Worm (Caenorhabditis elegans) whole organism, mixed stage, embryonic: ENCODE results near the gene F58G6.3.

ENCODE experiments used
- elt-3 ChIP-seq: fragments of 150-350 bp; optimal IDR thresholded peaks from 2 replicates; lab custom pipeline; 2014; ENCODE audit warnings: missing biosample characterization, missing genetic modification characterization
- lsy-2 ChIP-seq: fragments of 150-350 bp; optimal IDR thresholded peaks from 2 replicates; lab custom pipeline; 2014; ENCODE audit warnings: missing biosample characterization, missing genetic modification characterization
- mep-1 ChIP-seq: fragments of 150-350 bp; optimal IDR thresholded peaks from 2 replicates; lab custom pipeline; 2017; ENCODE audit warnings: missing biosample characterization, missing genetic modification reagents, missing genetic modification characterization, inconsistent platforms
- mls-2 ChIP-seq: sonication (generic microtip); optimal IDR thresholded peaks from 2 replicates; lab custom pipeline; 2016; ENCODE audit warnings: mild to moderate bottlenecking, missing genetic modification characterization, moderate library complexity, missing compliant biosample characterization
- pha-4 ChIP-seq: fragments of 150-350 bp; optimal IDR thresholded peaks from 2 replicates; lab custom pipeline; 2018; ENCODE audit warnings: missing biosample characterization, missing genetic modification reagents, missing genetic modification characterization
- sem-2 ChIP-seq: fragments of 200-800 bp; sonication (Bioruptor generic); optimal IDR thresholded peaks from 2 replicates; lab custom pipeline; 2018; ENCODE audit warnings: mild to moderate bottlenecking, missing genetic modification characterization, missing compliant biosample characterization
- unc-39 ChIP-seq: fragments of 150-350 bp; optimal IDR thresholded peaks from 2 replicates; lab custom pipeline; 2014; ENCODE audit warnings: missing biosample characterization, missing genetic modification characterization
- ztf-11 ChIP-seq: fragments of 150-350 bp; optimal IDR thresholded peaks from 2 replicates; lab custom pipeline; 2014; ENCODE audit warnings: missing biosample characterization, missing genetic modification characterization

DNA sequence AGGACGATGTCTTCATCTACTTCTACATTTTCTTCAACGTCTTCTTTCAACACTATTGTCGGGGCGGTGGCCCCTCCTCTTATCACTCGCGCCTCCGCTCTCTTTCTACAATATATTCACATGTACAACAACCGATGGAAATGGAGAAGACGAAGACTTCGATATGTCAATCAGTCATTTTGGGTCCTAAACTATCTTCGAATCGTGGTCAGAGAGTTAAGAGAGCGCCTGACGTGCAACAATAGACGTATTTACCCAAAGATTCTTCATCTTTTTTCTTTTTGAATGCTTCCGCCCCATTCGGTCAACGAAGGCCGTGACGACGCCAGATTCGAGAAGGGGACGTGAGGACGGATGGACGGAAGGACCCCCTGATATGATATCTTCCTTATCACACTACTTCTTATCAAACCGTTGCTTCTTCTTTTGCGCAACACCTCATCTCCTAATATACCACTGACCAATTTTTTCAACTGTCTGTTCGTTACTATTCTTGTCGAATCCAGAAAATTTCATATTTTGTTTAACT lies 20.3 kb upstream of the F58G6.3 start:
- no peak for TF ChIP-seq lsy-2 (tag; lab: Kevin White, UChicago)
- no peak for TF ChIP-seq pha-4 (tag; lab: Kevin White, UChicago)
- TF ChIP-seq ztf-11 (tag; lab: Kevin White, UChicago): no peak
- TF ChIP-seq unc-39 (tag; lab: Kevin White, UChicago): no peak
- no peak for TF ChIP-seq mep-1 (tag; lab: Kevin White, UChicago)
- TF ChIP-seq mls-2 (tag; lab: Kevin White, UChicago): no peak
- no peak for TF ChIP-seq sem-2 (GFP tag; lab: Kevin White, UChicago)
- no peak for TF ChIP-seq elt-3
